Fruit fly (Drosophila melanogaster) whole organism, embryonic: ENCODE data around the gene CG3097.

Experiments
- Bgb ChIP-seq: fragments of 200-800 bp; sonication (Bioruptor generic); IDR thresholded peaks from 2 replicates; pipeline ENCODE4 v1.3.6; 2022; ENCODE audit warnings: missing biosample characterization, missing genetic modification characterization; ENCODE audit not compliant: partially characterized antibody
- Blimp-1 ChIP-seq: fragments of 200-800 bp; sonication (Bioruptor generic); optimal IDR thresholded peaks from 3 replicates; lab custom pipeline; 2018; ENCODE audit warnings: missing biosample characterization, missing genetic modification characterization, mild to moderate bottlenecking, moderate library complexity, missing genetic modification reagents
- CG1024 ChIP-seq: fragments of 200-800 bp; sonication (Bioruptor generic); IDR thresholded peaks from 2 replicates; pipeline ENCODE4 v1.3.6; 2022; ENCODE audit warnings: missing biosample characterization, missing genetic modification characterization
- CG10959 ChIP-seq: fragments of 200-800 bp; sonication (Bioruptor generic); IDR thresholded peaks from 2 replicates; pipeline ENCODE4 v1.3.6; 2022; ENCODE audit warnings: missing biosample characterization, missing genetic modification characterization
- CG12659 ChIP-seq: fragments of 200-800 bp; sonication (Bioruptor generic); optimal IDR thresholded peaks from 3 replicates; lab custom pipeline; 2017; ENCODE audit warnings: mild to moderate bottlenecking, missing biosample characterization, missing genetic modification reagents, missing genetic modification characterization
- CG14050 ChIP-seq: fragments of 200-800 bp; sonication (Bioruptor generic); IDR thresholded peaks from 3 replicates; pipeline ENCODE4 v1.3.6; 2022; ENCODE audit warnings: missing biosample characterization, missing genetic modification characterization
- CG14860 ChIP-seq: fragments of 200-800 bp; sonication (Bioruptor generic); IDR thresholded peaks from 3 replicates; pipeline ENCODE4 v1.3.6; 2022; ENCODE audit warnings: missing biosample characterization, missing genetic modification characterization; ENCODE audit not compliant: partially characterized antibody
- CG1529 ChIP-seq: fragments of 200-800 bp; sonication (Bioruptor generic); optimal IDR thresholded peaks from 3 replicates; lab custom pipeline; 2018; ENCODE audit warnings: missing biosample characterization, missing genetic modification characterization
- CG16815 ChIP-seq: fragments of 200-800 bp; sonication (Bioruptor generic); optimal IDR thresholded peaks from 3 replicates; lab custom pipeline; 2017; ENCODE audit warnings: missing biosample characterization, mild to moderate bottlenecking, missing genetic modification characterization
- CG1792 ChIP-seq: fragments of 200-800 bp; sonication (Bioruptor generic); optimal IDR thresholded peaks from 2 replicates; lab custom pipeline; 2016; ENCODE audit warnings: missing biosample characterization, missing genetic modification characterization
- CG2199 ChIP-seq: fragments of 200-800 bp; sonication (Bioruptor generic); IDR thresholded peaks from 3 replicates; pipeline ENCODE4 v1.3.6; 2022; ENCODE audit warnings: missing biosample characterization, missing genetic modification characterization
- CG31224 ChIP-seq: fragments of 200-800 bp; sonication (Bioruptor generic); IDR thresholded peaks from 2 replicates; pipeline ENCODE4 v1.3.6; 2022; ENCODE audit warnings: missing biosample characterization, missing genetic modification characterization
- CG33213 ChIP-seq: fragments of 200-800 bp; sonication (Bioruptor generic); optimal IDR thresholded peaks from 3 replicates; lab custom pipeline; 2016; ENCODE audit warnings: missing biosample characterization, missing genetic modification characterization
- CG33557 ChIP-seq: fragments of 200-800 bp; sonication (Bioruptor generic); optimal IDR thresholded peaks from 2 replicates; lab custom pipeline; 2019; ENCODE audit warnings: missing biosample characterization, mild to moderate bottlenecking, missing genetic modification characterization, moderate library complexity
- CG3838 ChIP-seq: fragments of 200-800 bp; sonication (Bioruptor generic); optimal IDR thresholded peaks from 3 replicates; lab custom pipeline; 2016; ENCODE audit warnings: missing biosample characterization, missing genetic modification characterization
- CG4617 ChIP-seq: fragments of 200-800 bp; sonication (Bioruptor generic); optimal IDR thresholded peaks from 3 replicates; lab custom pipeline; 2016; ENCODE audit warnings: missing biosample characterization, missing genetic modification characterization, borderline replicate concordance
- CG4820 ChIP-seq: fragments of 200-800 bp; sonication (Bioruptor generic); optimal IDR thresholded peaks from 3 replicates; lab custom pipeline; 2016; ENCODE audit warnings: missing biosample characterization, missing genetic modification characterization
- CG7786 ChIP-seq: fragments of 200-800 bp; sonication (Bioruptor generic); optimal IDR thresholded peaks from 2 replicates; lab custom pipeline; 2016; ENCODE audit warnings: missing biosample characterization, missing genetic modification characterization
- CG8944 ChIP-seq: fragments of 200-800 bp; sonication (Bioruptor generic); optimal IDR thresholded peaks from 3 replicates; lab custom pipeline; 2016; ENCODE audit warnings: missing biosample characterization, missing genetic modification characterization
- CG9817 ChIP-seq: fragments of 200-800 bp; sonication (Bioruptor generic); optimal IDR thresholded peaks from 2 replicates; lab custom pipeline; 2018; ENCODE audit warnings: missing biosample characterization, mild to moderate bottlenecking, missing genetic modification characterization, moderate library complexity
- Dad ChIP-seq: fragments of 200-800 bp; sonication (Bioruptor generic); optimal IDR thresholded peaks from 3 replicates; lab custom pipeline; 2016; ENCODE audit warnings: missing biosample characterization, missing genetic modification characterization
- Dek ChIP-seq: fragments of 200-800 bp; sonication (Bioruptor generic); optimal IDR thresholded peaks from 3 replicates; lab custom pipeline; 2019; ENCODE audit warnings: missing biosample characterization, mild to moderate bottlenecking, missing genetic modification characterization, moderate library complexity
- Ets97D ChIP-seq: fragments of 200-800 bp; sonication (Bioruptor generic); optimal IDR thresholded peaks from 3 replicates; lab custom pipeline; 2016; ENCODE audit warnings: missing biosample characterization, missing genetic modification characterization
- Gsc ChIP-seq: fragments of 200-800 bp; sonication (Bioruptor generic); IDR thresholded peaks from 2 replicates; pipeline ENCODE4 v1.3.6; 2022; ENCODE audit warnings: missing biosample characterization, missing genetic modification characterization
- HLH54F ChIP-seq: fragments of 200-800 bp; sonication (Bioruptor generic); optimal IDR thresholded peaks from 3 replicates; lab custom pipeline; 2016; ENCODE audit warnings: missing biosample characterization, missing genetic modification characterization
- Meics ChIP-seq: fragments of 200-800 bp; sonication (Bioruptor generic); optimal IDR thresholded peaks from 2 replicates; lab custom pipeline; 2017; ENCODE audit warnings: missing biosample characterization, mild to moderate bottlenecking, missing genetic modification characterization
- Myb ChIP-seq: fragments of 200-800 bp; sonication (Bioruptor generic); optimal IDR thresholded peaks from 2 replicates; lab custom pipeline; 2016; ENCODE audit warnings: missing biosample characterization, missing genetic modification characterization
- NC2β ChIP-seq: fragments of 200-800 bp; sonication (Bioruptor generic); optimal IDR thresholded peaks from 2 replicates; lab custom pipeline; 2016; ENCODE audit warnings: missing biosample characterization, missing genetic modification characterization
- PHDP ChIP-seq: fragments of 200-800 bp; sonication (Bioruptor generic); optimal IDR thresholded peaks from 3 replicates; lab custom pipeline; 2018; ENCODE audit warnings: missing biosample characterization, mild to moderate bottlenecking, missing genetic modification characterization, moderate library complexity
- Poxn ChIP-seq: fragments of 200-800 bp; sonication (Bioruptor generic); IDR thresholded peaks from 2 replicates; pipeline ENCODE4 v1.3.6; 2022; ENCODE audit warnings: missing biosample characterization, missing genetic modification characterization
- Sin3A ChIP-seq: fragments of >200 bp; optimal IDR thresholded peaks from 2 replicates; lab custom pipeline; 2018
- Sox102F ChIP-seq: fragments of 200-800 bp; sonication (Bioruptor generic); optimal IDR thresholded peaks from 2 replicates; lab custom pipeline; 2018; ENCODE audit warnings: missing biosample characterization, mild to moderate bottlenecking, missing genetic modification characterization, moderate library complexity
- Xbp1 ChIP-seq: fragments of 200-800 bp; sonication (Bioruptor generic); optimal IDR thresholded peaks from 3 replicates; lab custom pipeline; 2016; ENCODE audit warnings: missing biosample characterization, mild to moderate bottlenecking, missing genetic modification characterization
- az2 ChIP-seq: fragments of 200-800 bp; sonication (Bioruptor generic); optimal IDR thresholded peaks from 3 replicates; lab custom pipeline; 2016; ENCODE audit warnings: missing biosample characterization, missing genetic modification characterization
- cato ChIP-seq: fragments of 200-800 bp; sonication (Bioruptor generic); optimal IDR thresholded peaks from 2 replicates; lab custom pipeline; 2016; ENCODE audit warnings: missing biosample characterization, missing genetic modification characterization, borderline replicate concordance
- disco-r ChIP-seq: fragments of 200-800 bp; sonication (Bioruptor generic); optimal IDR thresholded peaks from 2 replicates; lab custom pipeline; 2016; ENCODE audit warnings: missing biosample characterization, missing genetic modification characterization
- eve ChIP-seq, 2 experiments: fragments of >200 bp; optimal IDR thresholded peaks; 2 replicates each; lab custom pipeline; 2017; ENCODE audit warnings: missing biosample characterization in 2 of 2, missing genetic modification characterization in 2 of 2
- fd64A ChIP-seq: fragments of 200-800 bp; sonication (Bioruptor generic); optimal IDR thresholded peaks from 3 replicates; lab custom pipeline; 2018; ENCODE audit warnings: missing biosample characterization, mild to moderate bottlenecking, missing genetic modification characterization
- fru ChIP-seq: fragments of >200 bp; optimal IDR thresholded peaks from 2 replicates; lab custom pipeline; 2017
- grau ChIP-seq: fragments of 200-800 bp; optimal IDR thresholded peaks from 3 replicates; lab custom pipeline; 2019; ENCODE audit warnings: missing biosample characterization, mild to moderate bottlenecking, missing genetic modification characterization, moderate library complexity
- gro ChIP-seq: fragments of 200-800 bp; sonication (Bioruptor generic); optimal IDR thresholded peaks from 2 replicates; lab custom pipeline; 2016; ENCODE audit warnings: missing biosample characterization, missing genetic modification characterization
- her ChIP-seq: fragments of 200-800 bp; sonication (Bioruptor generic); optimal IDR thresholded peaks from 2 replicates; lab custom pipeline; 2016; ENCODE audit warnings: missing biosample characterization, missing genetic modification characterization
- kni ChIP-seq: fragments of 200-800 bp; sonication (Bioruptor generic); optimal IDR thresholded peaks from 3 replicates; lab custom pipeline; 2017; ENCODE audit warnings: mild to moderate bottlenecking, missing biosample characterization, missing genetic modification reagents, missing genetic modification characterization
- lbe ChIP-seq: fragments of 200-800 bp; sonication (Bioruptor generic); optimal IDR thresholded peaks from 2 replicates; lab custom pipeline; 2016; ENCODE audit warnings: missing biosample characterization, mild to moderate bottlenecking, missing genetic modification characterization
- lov ChIP-seq, 2 experiments: fragments of 200-800 bp in 1 of 2; fragments of >200 bp in 1 of 2; sonication (Bioruptor generic) in 1 of 2; IDR thresholded peaks in 1 of 2; optimal IDR thresholded peaks in 1 of 2; 2 replicates in 1 of 2; 3 replicates in 1 of 2; pipeline versions ENCODE4 v1.3.6 to Lab custom; 2017 to 2022; ENCODE audit warnings: missing biosample characterization in 1 of 2, missing genetic modification characterization in 1 of 2
- luna ChIP-seq: fragments of 200-800 bp; sonication (Bioruptor generic); optimal IDR thresholded peaks from 2 replicates; lab custom pipeline; 2016; ENCODE audit warnings: missing biosample characterization, missing genetic modification characterization
- onecut ChIP-seq: fragments of 200-800 bp; sonication (Bioruptor generic); IDR thresholded peaks from 2 replicates; pipeline ENCODE4 v1.3.6; 2022; ENCODE audit warnings: missing biosample characterization, missing genetic modification characterization
- scrt ChIP-seq: fragments of 200-800 bp; sonication (Bioruptor generic); optimal IDR thresholded peaks from 2 replicates; lab custom pipeline; 2018; ENCODE audit warnings: missing biosample characterization, mild to moderate bottlenecking, missing genetic modification characterization, moderate library complexity
- slp2 ChIP-seq: fragments of 200-800 bp; sonication (Bioruptor generic); optimal IDR thresholded peaks from 2 replicates; lab custom pipeline; 2016; ENCODE audit warnings: missing biosample characterization, missing genetic modification characterization
- unc-4 ChIP-seq: fragments of 200-800 bp; sonication (Bioruptor generic); IDR thresholded peaks from 2 replicates; pipeline ENCODE4 v1.3.6; 2022; ENCODE audit warnings: missing biosample characterization, missing genetic modification characterization; ENCODE audit not compliant: partially characterized antibody
- unpg ChIP-seq: fragments of 200-800 bp; sonication (Bioruptor generic); optimal IDR thresholded peaks from 3 replicates; lab custom pipeline; 2018; ENCODE audit warnings: missing biosample characterization, mild to moderate bottlenecking, missing genetic modification characterization, moderate library complexity

Gene CG3097

DNA sequence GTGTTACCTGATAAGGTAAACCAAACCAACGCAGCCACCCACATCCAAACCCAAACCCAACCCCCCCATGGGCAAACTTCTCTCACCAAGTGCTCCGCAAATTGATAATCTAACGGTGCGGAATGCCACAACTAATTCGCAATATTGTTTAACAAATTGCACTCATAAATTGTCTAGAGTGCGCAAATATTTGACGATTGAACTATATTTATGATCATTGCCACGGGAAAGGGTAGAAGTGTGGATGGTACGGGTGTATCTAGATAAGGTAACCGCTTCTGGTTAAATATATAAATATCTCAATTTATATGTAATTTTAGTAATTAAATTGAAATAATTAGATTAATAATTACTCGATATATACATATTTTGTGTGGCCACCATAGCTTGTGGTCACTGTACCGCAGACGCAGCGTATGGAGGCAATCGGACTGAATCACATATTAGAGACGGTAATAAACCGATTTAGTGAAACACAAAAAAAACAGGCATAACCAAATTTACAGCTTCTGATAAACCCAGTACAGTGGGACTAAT, 52.0 kb downstream of the CG3097 start (continued):
- 0 out of 2 replicates have a peak, but pooled peaks have one; percentile 21 for TF ChIP-seq CG10959 (GFP tag; lab: Robert Waterston, UW)
- TF ChIP-seq Sin3A (lab: Kevin White, UChicago) = no peak
- TF ChIP-seq Bgb (GFP tag; lab: Robert Waterston, UW) = no peak
- TF ChIP-seq onecut (GFP tag; lab: Robert Waterston, UW) = no peak
- no peak for TF ChIP-seq fd64A (GFP tag; lab: Kevin White, UChicago)
- no peak for TF ChIP-seq disco-r (GFP tag; lab: Kevin White, UChicago)
- TF ChIP-seq Gsc (GFP tag; lab: Robert Waterston, UW) = no peak
- TF ChIP-seq lbe (GFP tag; lab: Kevin White, UChicago) = peak; percentile 67
- no peak for TF ChIP-seq CG1529 (GFP tag; lab: Kevin White, UChicago)
- TF ChIP-seq CG1024 (GFP tag; lab: Robert Waterston, UW) = no peak
- TF ChIP-seq slp2 (GFP tag; lab: Kevin White, UChicago) = no peak
- TF ChIP-seq Dad (GFP tag; lab: Kevin White, UChicago) = no peak
- no peak for TF ChIP-seq CG1792 (GFP tag; lab: Kevin White, UChicago)
- TF ChIP-seq eve (GFP tag; optimal IDR thresholded peaks at IDR 0.05; lab: Kevin White, UChicago) = no peak
- TF ChIP-seq Sox102F (GFP tag; lab: Kevin White, UChicago) = peak; percentile 58
- TF ChIP-seq cato (GFP tag; lab: Kevin White, UChicago) = no peak
- TF ChIP-seq CG33213 = no peak
- TF ChIP-seq NC2β (GFP tag; lab: Kevin White, UChicago) = no peak
- peak; percentile 51; the same call in 1 of the 2 replicates for TF ChIP-seq Poxn (GFP tag; lab: Robert Waterston, UW)
- no peak for TF ChIP-seq HLH54F (GFP tag; lab: Kevin White, UChicago)
- TF ChIP-seq grau (tag; lab: Kevin White, UChicago) = peak; percentile 91
- TF ChIP-seq Dek (tag; lab: Kevin White, UChicago) = peak; percentile 68
- peak; percentile 7 for TF ChIP-seq Blimp-1 (GFP tag; lab: Kevin White, UChicago)
- TF ChIP-seq CG4820 = no peak
- TF ChIP-seq lov (optimal IDR thresholded peaks at IDR 0.05; lab: Kevin White, UChicago) = no peak
- no peak for TF ChIP-seq lov (GFP tag; IDR thresholded peaks at IDR 0.05; lab: Robert Waterston, UW)
- no peak for TF ChIP-seq CG3838
- TF ChIP-seq PHDP (tag; lab: Kevin White, UChicago) = peak; percentile 69
- TF ChIP-seq CG7786 = no peak
- no peak for TF ChIP-seq her
- TF ChIP-seq scrt (GFP tag; lab: Kevin White, UChicago) = peak; percentile 58
- peak; percentile 37 for TF ChIP-seq CG16815 (GFP tag; lab: Kevin White, UChicago)
- peak; percentile 64 for TF ChIP-seq CG31224
- no peak for TF ChIP-seq Myb (GFP tag; lab: Kevin White, UChicago)
- no peak for TF ChIP-seq CG8944 (GFP tag; lab: Kevin White, UChicago)
- TF ChIP-seq CG12659 (GFP tag; lab: Kevin White, UChicago) = peak; percentile 61
- TF ChIP-seq CG33557 = no peak
- TF ChIP-seq CG14050 (GFP tag; lab: Robert Waterston, UW) = 0 out of 3 replicates have a peak, but pooled peaks have one; percentile 12
- TF ChIP-seq Xbp1 (GFP tag; lab: Kevin White, UChicago) = peak; percentile 43
- TF ChIP-seq unpg (GFP tag; lab: Kevin White, UChicago) = peak; percentile 64
- TF ChIP-seq unc-4 (GFP tag; lab: Robert Waterston, UW) = no peak
- TF ChIP-seq luna (GFP tag; lab: Kevin White, UChicago) = no peak
- TF ChIP-seq gro (GFP tag; lab: Kevin White, UChicago) = no peak
- peak; percentile 15 for TF ChIP-seq az2 (GFP tag; lab: Kevin White, UChicago)
- TF ChIP-seq CG2199 = no peak
- TF ChIP-seq kni = no peak
- TF ChIP-seq fru (lab: Kevin White, UChicago) = no peak
- TF ChIP-seq CG4617 = no peak
- peak; percentile 75 for TF ChIP-seq CG9817 (tag; lab: Kevin White, UChicago)
- no peak for TF ChIP-seq Ets97D (GFP tag; lab: Kevin White, UChicago)
- TF ChIP-seq Meics (GFP tag; lab: Kevin White, UChicago) = peak; percentile 80
- no peak for TF ChIP-seq CG14860
